Worm (Caenorhabditis elegans): ENCODE measurements around the gene ZC373.3.

Gene ZC373.3

ce11 chrX:10051625-10052024, 8.7 kb upstream of the ZC373.3 start:
- TF ChIP-seq isw-1 (GFP tag; IDR thresholded peaks at IDR 0.05) (no peak), lin-39 (tag; optimal IDR thresholded peaks at IDR 0.05) (no peak), nhr-19 (GFP tag; conservative IDR thresholded peaks at IDR 0.05) (peak; percentile 64), sup-37 (GFP tag; optimal IDR thresholded peaks at IDR 0.05) (no peak), nhr-76 (tag; optimal IDR thresholded peaks at IDR 0.05) (no peak), vab-15 (tag; optimal IDR thresholded peaks at IDR 0.05) (no peak), ztf-4 (tag; optimal IDR thresholded peaks at IDR 0.05) (peak; percentile 12), nhr-28 (tag; optimal IDR thresholded peaks at IDR 0.05) (no peak), nhr-71 (tag; optimal IDR thresholded peaks at IDR 0.05) (peak; percentile 77), nhr-47 (tag; optimal IDR thresholded peaks at IDR 0.05) (peak; percentile 33), lin-14 (GFP tag; optimal IDR thresholded peaks at IDR 0.05) (peak; percentile 50), elt-3 (tag; optimal IDR thresholded peaks at IDR 0.05) (peak in 4 of 6 experiments; percentile 4 to 87 (median 43)), grh-1 (GFP tag; IDR thresholded peaks at IDR 0.05) (peak; percentile 92), mep-1 (tag; optimal IDR thresholded peaks at IDR 0.05) (peak; percentile 17), hlh-4 (tag; optimal IDR thresholded peaks at IDR 0.05) (no peak), ceh-82 (tag; optimal IDR thresholded peaks at IDR 0.05) (no peak), mdl-1 (tag; optimal IDR thresholded peaks at IDR 0.05) (peak in 1 of 2 experiments; percentile 70), blmp-1 (tag; optimal IDR thresholded peaks at IDR 0.05) (peak; percentile 28), nhr-90 (tag; optimal IDR thresholded peaks at IDR 0.05; ENCODE audit: poor library complexity) (peak; percentile 78), nhr-20 (tag; optimal IDR thresholded peaks at IDR 0.05) (peak; percentile 88), tbx-2 (tag; optimal IDR thresholded peaks at IDR 0.05) (peak; percentile 58), pqm-1 (tag; optimal IDR thresholded peaks at IDR 0.05) (no peak), nhr-85 (tag) (peak; percentile 91), lin-35 (GFP tag; optimal IDR thresholded peaks at IDR 0.05) (peak in 1 of 2 experiments; percentile 66), swsn-7 (tag; optimal IDR thresholded peaks at IDR 0.05) (no peak), jun-1 (tag; optimal IDR thresholded peaks at IDR 0.05) (no peak), snu-23 (GFP tag; optimal IDR thresholded peaks at IDR 0.05) (peak; percentile 54), lir-3 (tag; optimal IDR thresholded peaks at IDR 0.05; ENCODE audit: poor library complexity) (peak; percentile 32), elt-2 (tag; optimal IDR thresholded peaks at IDR 0.05) (peak; percentile 96), C16A3.4 (tag; optimal IDR thresholded peaks at IDR 0.05) (no peak)

- TF ChIP-seq efl-1 (optimal IDR thresholded peaks at IDR 0.05), result no peak
- peak in 1 of 2 experiments; percentile 64 for TF ChIP-seq efl-1 (GFP tag; optimal IDR thresholded peaks at IDR 0.05 in 1 of 2)
- peak; percentile 57 for TF ChIP-seq nhr-20 (tag; optimal IDR thresholded peaks at IDR 0.05)
- peak; percentile 58 for TF ChIP-seq nhr-85 (tag)
- TF ChIP-seq elt-3 (tag; optimal IDR thresholded peaks at IDR 0.05), result peak in 1 of 6 experiments; percentile 2
- TF ChIP-seq alr-1 (tag; optimal IDR thresholded peaks at IDR 0.05; ENCODE audit: borderline replicate concordance), result no peak
- TF ChIP-seq lin-15B (tag; optimal IDR thresholded peaks at IDR 0.05), result no peak
- TF ChIP-seq elt-2 (tag; optimal IDR thresholded peaks at IDR 0.05), result peak; percentile 71
- TF ChIP-seq ceh-8 (GFP tag; optimal IDR thresholded peaks at IDR 0.05), result no peak
- TF ChIP-seq sptf-1 (tag; optimal IDR thresholded peaks at IDR 0.05), result no peak
- no peak for TF ChIP-seq ceh-63 (GFP tag; optimal IDR thresholded peaks at IDR 0.05)
- TF ChIP-seq nhr-71 (tag; optimal IDR thresholded peaks at IDR 0.05), result peak; percentile 35
- TF ChIP-seq lin-14 (GFP tag; optimal IDR thresholded peaks at IDR 0.05), result peak; percentile 46
- peak; percentile 16 for TF ChIP-seq snu-23 (GFP tag; optimal IDR thresholded peaks at IDR 0.05)
These were observed 6.4 kb upstream of the ZC373.3 start, which contains the start of gene cbs-1 for ce11 chrX:10053742-10054409. Gene cbs-1, plus strand, starts transcription at chrX:10054275.

ce11 chrX:10054410-10054800, 5.9 kb upstream of the ZC373.3 start:
- peak in 3 of 6 experiments; percentile 14 to 34 (median 27) for TF ChIP-seq elt-3 (tag; optimal IDR thresholded peaks at IDR 0.05)
- no peak for TF ChIP-seq dpl-1 (GFP tag; optimal IDR thresholded peaks at IDR 0.05)
- no peak for TF ChIP-seq efl-1 (optimal IDR thresholded peaks at IDR 0.05)
- TF ChIP-seq efl-1 (GFP tag; optimal IDR thresholded peaks at IDR 0.05 in 1 of 2), result no peak
- TF ChIP-seq elt-2 (tag; optimal IDR thresholded peaks at IDR 0.05), result peak; percentile 78
- no peak for TF ChIP-seq nhr-20 (tag; optimal IDR thresholded peaks at IDR 0.05)
- peak; percentile 13 for TF ChIP-seq blmp-1 (tag; optimal IDR thresholded peaks at IDR 0.05)
- no peak for TF ChIP-seq C16A3.4 (tag; optimal IDR thresholded peaks at IDR 0.05)
